Worm (Caenorhabditis elegans) whole organism, L4 larva: Measurements from ENCODE around the gene fbxc-24.

ENCODE experiments used
- ces-1 ChIP-seq: fragments of 150-350 bp; sonication (generic microtip); optimal IDR thresholded peaks from 4 replicates; lab custom pipeline; 2014; ENCODE audit warnings: missing biosample characterization, missing genetic modification reagents, missing genetic modification characterization
- egl-27 ChIP-seq: sonication (generic microtip); optimal IDR thresholded peaks from 3 replicates; lab custom pipeline; 2017; ENCODE audit warnings: missing biosample characterization, missing genetic modification reagents, missing genetic modification characterization
- lin-1 ChIP-seq: fragments of 200-800 bp; sonication (Bioruptor generic); IDR thresholded peaks from 2 replicates; pipeline ENCODE4 v1.3.6; 2022; ENCODE audit warnings: missing genetic modification reagents, missing genetic modification characterization, missing compliant biosample characterization
- lin-15B ChIP-seq: fragments of 150-350 bp; sonication (generic microtip); optimal IDR thresholded peaks from 3 replicates; lab custom pipeline; 2014; ENCODE audit warnings: missing biosample characterization, missing genetic modification characterization
- nhr-111 ChIP-seq: fragments of 200-800 bp; sonication (Bioruptor generic); optimal IDR thresholded peaks from 2 replicates; lab custom pipeline; 2018; ENCODE audit warnings: mild to moderate bottlenecking, missing genetic modification characterization, missing compliant biosample characterization
- nhr-237 ChIP-seq: sonication (generic microtip); optimal IDR thresholded peaks from 2 replicates; lab custom pipeline; 2017; ENCODE audit warnings: missing biosample characterization, missing genetic modification characterization
- nhr-41 ChIP-seq: fragments of 200-800 bp; sonication (Bioruptor generic); IDR thresholded peaks from 2 replicates; pipeline ENCODE4 v1.3.6; 2022; ENCODE audit warnings: missing genetic modification reagents, missing genetic modification characterization, missing compliant biosample characterization
- nhr-6 ChIP-seq: fragments of 150-350 bp; optimal IDR thresholded peaks from 2 replicates; lab custom pipeline; 2014; ENCODE audit warnings: missing biosample characterization, missing genetic modification characterization
- nhr-76 ChIP-seq: fragments of 150-350 bp; optimal IDR thresholded peaks from 2 replicates; lab custom pipeline; 2014; ENCODE audit warnings: missing biosample characterization, missing genetic modification characterization
- pqm-1 ChIP-seq: sonication (generic microtip); optimal IDR thresholded peaks from 2 replicates; lab custom pipeline; 2017; ENCODE audit warnings: missing biosample characterization, missing genetic modification characterization
- saeg-2 ChIP-seq: fragments of 200-800 bp; sonication (Bioruptor generic); IDR thresholded peaks from 2 replicates; pipeline ENCODE4 v1.3.6; 2022; ENCODE audit warnings: missing genetic modification reagents, missing genetic modification characterization, missing compliant biosample characterization
- skn-1 ChIP-seq: fragments of 150-350 bp; optimal IDR thresholded peaks from 2 replicates; lab custom pipeline; 2014; ENCODE audit warnings: missing biosample characterization, missing genetic modification characterization
- snpc-4 ChIP-seq: fragments of 150-350 bp; optimal IDR thresholded peaks from 2 replicates; lab custom pipeline; 2014; ENCODE audit warnings: missing biosample characterization, missing genetic modification characterization
- unc-62 ChIP-seq, 3 experiments: fragments of 150-350 bp in 1 of 3; sonication (generic microtip); optimal IDR thresholded peaks in 2 of 3; peaks in 1 of 3; 1 replicate in 1 of 3; 2 replicates in 2 of 3; lab custom pipeline; 2014 to 2017; ENCODE audit warnings: missing biosample characterization in 3 of 3, missing genetic modification characterization in 3 of 3, missing genetic modification reagents in 3 of 3, missing genotype in 1 of 3

- TF ChIP-seq nhr-111 (GFP tag; lab: Kevin White, UChicago) (no peak), ces-1 (GFP tag; lab: Kevin White, UChicago) (no peak), nhr-6 (tag; lab: Kevin White, UChicago) (no peak), nhr-237 (no peak), snpc-4 (no peak), pqm-1 (no peak), lin-15B (tag; lab: Kevin White, UChicago) (no peak), nhr-76 (no peak), unc-62 (GFP tag; optimal IDR thresholded peaks at IDR 0.05 in 1 of 2; lab: Kevin White, UChicago) (no peak), unc-62 (tag; optimal IDR thresholded peaks at IDR 0.05; lab: Kevin White, UChicago) (no peak), lin-1 (GFP tag; lab: Robert Waterston, UW) (no peak), skn-1 (tag; lab: Kevin White, UChicago) (no peak), saeg-2 (GFP tag; lab: Robert Waterston, UW) (no peak), egl-27 (no peak), nhr-41 (GFP tag; lab: Robert Waterston, UW) (no peak)
Observed at ce11 chrII:932718-933117, 23.3 kb upstream of the fbxc-24 start, which contains the start of gene acs-15.
